Fruit fly (Drosophila melanogaster): ENCODE measurements around the gene CG15042.

CG15042 gene

DNA sequence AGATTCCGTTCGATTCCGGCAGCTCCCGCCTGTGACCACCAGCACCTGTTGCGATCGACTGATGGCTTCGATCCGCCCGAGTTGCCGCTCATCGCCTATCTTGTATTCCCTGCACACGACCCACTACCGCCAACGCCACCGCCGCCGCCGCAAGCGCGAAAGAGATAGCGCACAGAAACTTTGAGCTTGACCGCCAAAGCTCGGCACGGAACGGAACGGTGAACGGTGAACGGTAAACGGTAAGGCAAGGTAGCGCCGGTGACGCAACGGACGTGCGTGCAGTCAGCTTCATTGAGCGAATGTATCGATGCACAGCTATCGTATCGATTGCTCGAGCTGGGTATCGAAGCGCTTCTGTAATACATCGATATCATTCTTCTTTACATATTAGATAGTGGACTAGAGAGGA lies 15.8 kb downstream of the CG15042 start, which contains the start of gene Ggt-1 (continued):
- TF ChIP-seq vfl (GFP tag; optimal IDR thresholded peaks at IDR 0.05) = no peak
- no peak for TF ChIP-seq dm (GFP tag; optimal IDR thresholded peaks at IDR 0.05)
- TF ChIP-seq Atf3 (GFP tag; optimal IDR thresholded peaks at IDR 0.05) = no peak
- no peak for TF ChIP-seq CG2120 (GFP tag; optimal IDR thresholded peaks at IDR 0.05)
- no peak for TF ChIP-seq CG6654 (GFP tag; optimal IDR thresholded peaks at IDR 0.05)
- TF ChIP-seq Lim3 (GFP tag; IDR thresholded peaks at IDR 0.05) = no peak
- TF ChIP-seq CG7745 (tag; optimal IDR thresholded peaks at IDR 0.05) = no peak
- TF ChIP-seq shn (GFP tag; optimal IDR thresholded peaks at IDR 0.05) = no peak
- no peak for TF ChIP-seq repo (GFP tag; optimal IDR thresholded peaks at IDR 0.05)
- TF ChIP-seq trh (GFP tag; optimal IDR thresholded peaks at IDR 0.05) = no peak
- TF ChIP-seq B-H2 (GFP tag; optimal IDR thresholded peaks at IDR 0.05) = peak; percentile 27
- TF ChIP-seq lov (optimal IDR thresholded peaks at IDR 0.05) = no peak
- TF ChIP-seq lov (GFP tag; IDR thresholded peaks at IDR 0.05) = no peak
- TF ChIP-seq nerfin-2 (GFP tag; IDR thresholded peaks at IDR 0.05; ENCODE audit: partially characterized antibody) = peak; percentile 97
- TF ChIP-seq CG31224 (GFP tag; IDR thresholded peaks at IDR 0.05) = no peak
- no peak for TF ChIP-seq TFAM (GFP tag; optimal IDR thresholded peaks at IDR 0.05)
- no peak for TF ChIP-seq aop (GFP tag; IDR thresholded peaks at IDR 0.05)
- peak; percentile 31 for TF ChIP-seq CG11504 (tag; optimal IDR thresholded peaks at IDR 0.05)
- TF ChIP-seq CG17359 (tag; optimal IDR thresholded peaks at IDR 0.05) = no peak
- no peak for TF ChIP-seq gem (tag; optimal IDR thresholded peaks at IDR 0.05)
- no peak for TF ChIP-seq emc (GFP tag; optimal IDR thresholded peaks at IDR 0.05)
- no peak for TF ChIP-seq kay (GFP tag; optimal IDR thresholded peaks at IDR 0.05)
- TF ChIP-seq wor (GFP tag; IDR thresholded peaks at IDR 0.05) = no peak
- TF ChIP-seq pzg (GFP tag; optimal IDR thresholded peaks at IDR 0.05) = peak; percentile 76
- TF ChIP-seq CG9932 (GFP tag; IDR thresholded peaks at IDR 0.05) = peak; percentile 14; the same call in 1 of the 2 replicates
- TF ChIP-seq fd64A (GFP tag; optimal IDR thresholded peaks at IDR 0.05) = no peak
- no peak for TF ChIP-seq CG11085 (GFP tag; IDR thresholded peaks at IDR 0.05)
- no peak for TF ChIP-seq gfzf (GFP tag; optimal IDR thresholded peaks at IDR 0.05)
- no peak for TF ChIP-seq ham (GFP tag; IDR thresholded peaks at IDR 0.05)
- no peak for TF ChIP-seq disco-r (GFP tag; optimal IDR thresholded peaks at IDR 0.05)
- TF ChIP-seq CG13287 (GFP tag; IDR thresholded peaks at IDR 0.05; ENCODE audit: partially characterized antibody) = peak; percentile 97
- peak; percentile 34 for TF ChIP-seq gcm2 (GFP tag; optimal IDR thresholded peaks at IDR 0.05)
- no peak for TF ChIP-seq CG4424 (GFP tag; optimal IDR thresholded peaks at IDR 0.05)
- TF ChIP-seq CG10147 (GFP tag; optimal IDR thresholded peaks at IDR 0.05) = no peak
- no peak for TF ChIP-seq HLHmδ (GFP tag; optimal IDR thresholded peaks at IDR 0.05)
- TF ChIP-seq CG8089 (GFP tag; optimal IDR thresholded peaks at IDR 0.05) = no peak
- no peak for TF ChIP-seq sisA (GFP tag; IDR thresholded peaks at IDR 0.05)
- TF ChIP-seq fd102C (GFP tag; optimal IDR thresholded peaks at IDR 0.05) = no peak
- TF ChIP-seq chinmo (GFP tag; IDR thresholded peaks at IDR 0.05; ENCODE audit: partially characterized antibody) = peak; percentile 99
- TF ChIP-seq Taf1 (GFP tag; IDR thresholded peaks at IDR 0.05) = no peak
- TF ChIP-seq schlank (tag; optimal IDR thresholded peaks at IDR 0.05) = no peak
- TF ChIP-seq CG7963 (GFP tag; IDR thresholded peaks at IDR 0.05; ENCODE audit: partially characterized antibody) = peak; percentile 92
- no peak for TF ChIP-seq CG10959 (GFP tag; IDR thresholded peaks at IDR 0.05)
- no peak for TF ChIP-seq CG1233 (GFP tag; optimal IDR thresholded peaks at IDR 0.05)
- no peak for TF ChIP-seq gsb (GFP tag; IDR thresholded peaks at IDR 0.05)
- no peak for TF ChIP-seq dmrt11E (tag; optimal IDR thresholded peaks at IDR 0.05)
- TF ChIP-seq h (optimal IDR thresholded peaks at IDR 0.05) = no peak
- no peak for TF ChIP-seq pita (GFP tag; optimal IDR thresholded peaks at IDR 0.05)
- TF ChIP-seq sima (GFP tag; optimal IDR thresholded peaks at IDR 0.05) = no peak
- no peak for TF ChIP-seq Six4 (GFP tag; optimal IDR thresholded peaks at IDR 0.05)
- TF ChIP-seq peb (GFP tag; IDR thresholded peaks at IDR 0.05) = no peak
- TF ChIP-seq Tbp (GFP tag; optimal IDR thresholded peaks at IDR 0.05) = no peak
